Worm (Caenorhabditis elegans) whole organism, L4 larva: Measurements from ENCODE around the gene pfk-1.2.
A peak's percentile ranks its signal among the peaks of the same experiment; 100 is the strongest.

Source experiments
- D1046.2 ChIP-seq: fragments of 200-800 bp; sonication (Bioruptor generic); IDR thresholded peaks from 2 replicates; pipeline ENCODE4 v1.3.6; 2022; ENCODE audit warnings: missing genetic modification characterization, missing compliant biosample characterization
- F10B5.3 ChIP-seq: sonication (generic microtip); optimal IDR thresholded peaks from 2 replicates; lab custom pipeline; 2016; ENCODE audit warnings: mild to moderate bottlenecking, missing genetic modification characterization, missing compliant biosample characterization
- F49E8.2 ChIP-seq: sonication (generic microtip); optimal IDR thresholded peaks from 2 replicates; lab custom pipeline; 2016; ENCODE audit warnings: missing compliant biosample characterization, mild to moderate bottlenecking, missing genetic modification characterization, borderline replicate concordance
- T20F7.1 ChIP-seq: fragments of 200-800 bp; sonication (Bioruptor generic); optimal IDR thresholded peaks from 2 replicates; lab custom pipeline; 2018; ENCODE audit warnings: mild to moderate bottlenecking, missing genetic modification characterization, missing compliant biosample characterization
- Y48G9A.11 ChIP-seq: fragments of 200-800 bp; sonication (Bioruptor generic); IDR thresholded peaks from 2 replicates; pipeline ENCODE4 v1.3.6; 2022; ENCODE audit warnings: missing genetic modification reagents, missing genetic modification characterization, missing compliant biosample characterization
- Y75B8A.6 ChIP-seq: fragments of 200-800 bp; sonication (Bioruptor generic); IDR thresholded peaks from 2 replicates; pipeline ENCODE4 v1.3.6; 2022; ENCODE audit warnings: missing genetic modification reagents, missing genetic modification characterization, missing compliant biosample characterization
- ZK337.2 ChIP-seq: fragments of 200-800 bp; sonication (Bioruptor generic); IDR thresholded peaks from 2 replicates; pipeline ENCODE4 v1.3.6; 2022; ENCODE audit warnings: missing genetic modification reagents, missing genetic modification characterization, missing compliant biosample characterization
- aha-1 ChIP-seq: fragments of 150-350 bp; peaks from one replicate; lab custom pipeline; 2014; ENCODE audit warnings: missing biosample characterization, missing genetic modification characterization
- aly-2 ChIP-seq: sonication (generic microtip); optimal IDR thresholded peaks from 2 replicates; lab custom pipeline; 2018; ENCODE audit warnings: missing biosample characterization, missing genetic modification characterization
- ama-1 ChIP-seq: fragments of 150-350 bp; optimal IDR thresholded peaks from 2 replicates; lab custom pipeline; 2014; ENCODE audit warnings: inconsistent platforms, mixed read lengths
- arid-1 ChIP-seq: fragments of 200-800 bp; sonication (Bioruptor generic); conservative IDR thresholded peaks from 2 replicates; pipeline ENCODE4 v1.3.6; 2022; ENCODE audit warnings: missing genetic modification reagents, missing genetic modification characterization, missing compliant biosample characterization
- ceh-32 ChIP-seq: sonication (generic microtip); optimal IDR thresholded peaks from 2 replicates; lab custom pipeline; 2016; ENCODE audit warnings: mild to moderate bottlenecking, missing genetic modification characterization, missing compliant biosample characterization; ENCODE audit not compliant: poor library complexity
- ceh-82 ChIP-seq: sonication (generic microtip); optimal IDR thresholded peaks from 2 replicates; lab custom pipeline; 2017; ENCODE audit warnings: missing biosample characterization, missing genetic modification characterization
- cey-2 ChIP-seq: sonication (generic microtip); optimal IDR thresholded peaks from 3 replicates; lab custom pipeline; 2017; ENCODE audit warnings: missing genetic modification characterization, mild to moderate bottlenecking, missing compliant biosample characterization, antibody characterized with exemption, borderline replicate concordance; ENCODE audit not compliant: insufficient read depth
- daf-16 ChIP-seq, 3 experiments: sonication (generic microtip); optimal IDR thresholded peaks; 2 replicates each; lab custom pipeline; 2016 to 2017; ENCODE audit warnings: missing genetic modification characterization in 3 of 3, missing genetic modification reagents in 3 of 3, mild to moderate bottlenecking in 2 of 3, missing compliant biosample characterization in 2 of 3, missing biosample characterization in 1 of 3, moderate library complexity in 1 of 3
- daf-19 ChIP-seq: fragments of 200-800 bp; sonication (Bioruptor generic); conservative IDR thresholded peaks from 2 replicates; pipeline ENCODE4 v1.3.6; 2022; ENCODE audit warnings: missing genetic modification characterization, missing compliant biosample characterization
- daf-8 ChIP-seq: fragments of 200-800 bp; sonication (Bioruptor generic); IDR thresholded peaks from 2 replicates; pipeline ENCODE4 v1.3.6; 2022; ENCODE audit warnings: missing genetic modification characterization, missing compliant biosample characterization
- dmd-8 ChIP-seq: fragments of 200-800 bp; sonication (Bioruptor generic); IDR thresholded peaks from 2 replicates; pipeline ENCODE4 v1.3.6; 2022; ENCODE audit warnings: missing genetic modification characterization, missing compliant biosample characterization
- duxl-1 ChIP-seq: sonication (generic microtip); optimal IDR thresholded peaks from 2 replicates; lab custom pipeline; 2016; ENCODE audit warnings: mild to moderate bottlenecking, missing genetic modification characterization, moderate library complexity, missing compliant biosample characterization; ENCODE audit not compliant: poor library complexity
- dve-1 ChIP-seq: sonication (generic microtip); optimal IDR thresholded peaks from 2 replicates; lab custom pipeline; 2017; ENCODE audit warnings: antibody characterized with exemption, mild to moderate bottlenecking, missing genetic modification characterization, missing compliant biosample characterization; ENCODE audit not compliant: insufficient read depth
- egl-27 ChIP-seq: sonication (generic microtip); optimal IDR thresholded peaks from 3 replicates; lab custom pipeline; 2017; ENCODE audit warnings: missing biosample characterization, missing genetic modification reagents, missing genetic modification characterization
- fkh-10 ChIP-seq: fragments of 150-350 bp; optimal IDR thresholded peaks from 2 replicates; lab custom pipeline; 2014; ENCODE audit warnings: missing biosample characterization, missing genetic modification reagents, missing genetic modification characterization
- fos-1 ChIP-seq: fragments of 150-350 bp; optimal IDR thresholded peaks from 2 replicates; lab custom pipeline; 2014; ENCODE audit warnings: missing biosample characterization, missing genetic modification characterization
- hlh-11 ChIP-seq: fragments of 200-800 bp; sonication (Bioruptor generic); optimal IDR thresholded peaks from 2 replicates; lab custom pipeline; 2018; ENCODE audit warnings: mild to moderate bottlenecking, missing genetic modification characterization, missing compliant biosample characterization
- hlh-30 ChIP-seq: sonication (generic microtip); optimal IDR thresholded peaks from 2 replicates; lab custom pipeline; 2017; ENCODE audit warnings: antibody characterized with exemption, mild to moderate bottlenecking, missing genetic modification characterization, missing compliant biosample characterization; ENCODE audit not compliant: insufficient read depth
- lin-13 ChIP-seq: fragments of 150-350 bp; optimal IDR thresholded peaks from 2 replicates; lab custom pipeline; 2014; ENCODE audit warnings: missing biosample characterization, missing genetic modification reagents, missing genetic modification characterization
- lin-39 ChIP-seq: fragments of 150-350 bp; optimal IDR thresholded peaks from 2 replicates; lab custom pipeline; 2014; ENCODE audit warnings: missing biosample characterization, missing genetic modification reagents, missing genetic modification characterization
- madf-9 ChIP-seq: fragments of 200-800 bp; sonication (Bioruptor generic); conservative IDR thresholded peaks from 2 replicates; pipeline ENCODE4 v1.3.6; 2022; ENCODE audit warnings: missing genetic modification reagents, missing genetic modification characterization, missing compliant biosample characterization
- mdl-1 ChIP-seq, 2 experiments: fragments of 150-350 bp in 1 of 2; sonication (generic microtip) in 1 of 2; optimal IDR thresholded peaks; 2 replicates each; lab custom pipeline; 2014 to 2017; ENCODE audit warnings: missing biosample characterization in 2 of 2, missing genetic modification characterization in 2 of 2
- mep-1 ChIP-seq: fragments of 150-350 bp; sonication (generic microtip); optimal IDR thresholded peaks from 3 replicates; lab custom pipeline; 2014; ENCODE audit warnings: missing biosample characterization, missing genetic modification characterization
- mes-2 ChIP-seq: sonication (generic microtip); optimal IDR thresholded peaks from 2 replicates; lab custom pipeline; 2016; ENCODE audit warnings: missing genotype, mild to moderate bottlenecking, missing genetic modification characterization, missing compliant biosample characterization; ENCODE audit not compliant: poor library complexity, severe bottlenecking
- mxl-2 ChIP-seq: fragments of 200-800 bp; sonication (Bioruptor generic); conservative IDR thresholded peaks from 2 replicates; pipeline ENCODE4 v1.3.6; 2022; ENCODE audit warnings: missing genetic modification reagents, missing genetic modification characterization, missing compliant biosample characterization
- nhr-11 ChIP-seq: fragments of 150-350 bp; optimal IDR thresholded peaks from 2 replicates; lab custom pipeline; 2014; ENCODE audit warnings: missing biosample characterization, missing genetic modification characterization
- nhr-111 ChIP-seq: fragments of 200-800 bp; sonication (Bioruptor generic); optimal IDR thresholded peaks from 2 replicates; lab custom pipeline; 2018; ENCODE audit warnings: mild to moderate bottlenecking, missing genetic modification characterization, missing compliant biosample characterization
- nhr-25 ChIP-seq: sonication (generic microtip); optimal IDR thresholded peaks from 2 replicates; lab custom pipeline; 2017; ENCODE audit warnings: missing genetic modification characterization, mild to moderate bottlenecking, missing compliant biosample characterization, antibody characterized with exemption, moderate library complexity, borderline replicate concordance; ENCODE audit not compliant: insufficient read depth
- nhr-28 ChIP-seq: fragments of 150-350 bp; optimal IDR thresholded peaks from 2 replicates; lab custom pipeline; 2014; ENCODE audit warnings: missing biosample characterization, missing genetic modification characterization
- nhr-6 ChIP-seq: fragments of 150-350 bp; optimal IDR thresholded peaks from 2 replicates; lab custom pipeline; 2014; ENCODE audit warnings: missing biosample characterization, missing genetic modification characterization
- nhr-77 ChIP-seq: fragments of 150-350 bp; optimal IDR thresholded peaks from 2 replicates; lab custom pipeline; 2014; ENCODE audit warnings: missing biosample characterization, missing genetic modification characterization
- pha-4 ChIP-seq, 2 experiments: fragments of 150-350 bp in 1 of 2; fragments of 200-800 bp in 1 of 2; sonication (Bioruptor generic) in 1 of 2; IDR thresholded peaks in 1 of 2; optimal IDR thresholded peaks in 1 of 2; 2 replicates each; pipeline versions ENCODE4 v1.3.6 to Lab custom; 2014 to 2022; ENCODE audit warnings: missing genetic modification characterization in 2 of 2, missing genetic modification reagents in 2 of 2, missing biosample characterization in 1 of 2, missing compliant biosample characterization in 1 of 2
- php-3 ChIP-seq: fragments of 200-800 bp; sonication (Bioruptor generic); IDR thresholded peaks from 2 replicates; pipeline ENCODE4 v1.3.6; 2022; ENCODE audit warnings: missing genetic modification reagents, missing genetic modification characterization, missing compliant biosample characterization
- pqm-1 ChIP-seq: sonication (generic microtip); optimal IDR thresholded peaks from 2 replicates; lab custom pipeline; 2017; ENCODE audit warnings: missing biosample characterization, missing genetic modification characterization
- rbr-2 ChIP-seq: sonication (generic microtip); optimal IDR thresholded peaks from 2 replicates; lab custom pipeline; 2016; ENCODE audit warnings: missing genotype, missing genetic modification characterization, missing compliant biosample characterization
- set-16 ChIP-seq: fragments of 200-800 bp; sonication (Bioruptor generic); IDR thresholded peaks from 2 replicates; pipeline ENCODE4 v1.3.6; 2022; ENCODE audit warnings: missing genetic modification reagents, missing genetic modification characterization, missing compliant biosample characterization
- snpc-1.2 ChIP-seq: fragments of 200-800 bp; sonication (Bioruptor generic); IDR thresholded peaks from 2 replicates; pipeline ENCODE4 v1.3.6; 2022; ENCODE audit warnings: missing genetic modification reagents, missing genetic modification characterization, missing compliant biosample characterization
- snpc-4 ChIP-seq: fragments of 150-350 bp; optimal IDR thresholded peaks from 2 replicates; lab custom pipeline; 2014; ENCODE audit warnings: missing biosample characterization, missing genetic modification characterization
- spr-1 ChIP-seq: sonication (generic microtip); optimal IDR thresholded peaks from 2 replicates; lab custom pipeline; 2016; ENCODE audit warnings: mild to moderate bottlenecking, missing genetic modification characterization, missing compliant biosample characterization
- unc-130 ChIP-seq: sonication (generic microtip); optimal IDR thresholded peaks from 2 replicates; lab custom pipeline; 2016; ENCODE audit warnings: missing genetic modification reagents, missing genetic modification characterization, missing compliant biosample characterization
- unc-39 ChIP-seq: sonication (generic microtip); optimal IDR thresholded peaks from 2 replicates; lab custom pipeline; 2017; ENCODE audit warnings: missing biosample characterization, missing genetic modification characterization
- zfp-2 ChIP-seq: sonication (generic microtip); optimal IDR thresholded peaks from 2 replicates; lab custom pipeline; 2016; ENCODE audit warnings: mild to moderate bottlenecking, missing genetic modification characterization, missing compliant biosample characterization
- zip-11 ChIP-seq: fragments of 200-800 bp; sonication (Bioruptor generic); IDR thresholded peaks from 2 replicates; pipeline ENCODE4 v1.3.6; 2022; ENCODE audit warnings: missing genetic modification characterization, missing compliant biosample characterization

Gene pfk-1.2

DNA sequence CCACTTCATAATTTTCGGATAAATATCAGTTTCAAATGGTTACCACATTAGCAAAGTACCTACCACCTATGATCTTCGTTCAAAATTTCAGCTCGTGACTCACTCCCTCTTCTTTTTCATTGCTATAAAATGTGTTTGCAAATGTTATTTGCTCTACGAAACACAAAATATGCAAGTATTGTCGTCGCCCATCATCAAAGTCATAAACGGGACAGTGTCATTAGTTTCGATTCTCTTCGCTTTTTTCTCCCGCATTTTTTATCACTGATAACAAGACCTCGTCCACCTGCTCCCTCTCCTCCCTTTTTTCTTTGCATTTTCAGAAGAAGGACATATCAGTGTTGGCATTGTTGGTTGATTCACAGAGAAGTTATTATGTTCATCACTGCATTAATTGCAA is 5.1 kb upstream of the pfk-1.2 start, which contains the start of gene C50F4.1 (continued):
- TF ChIP-seq daf-8 (no peak), F10B5.3 (tag; lab: Kevin White, UChicago) (no peak), daf-16 (GFP tag; optimal IDR thresholded peaks at IDR 0.05; lab: Kevin White, UChicago) (no peak), daf-16 (tag; optimal IDR thresholded peaks at IDR 0.05; lab: Kevin White, UChicago) (peak; percentile 49), D1046.2 (GFP tag; lab: Robert Waterston, UW) (no peak), set-16 (GFP tag; lab: Robert Waterston, UW) (no peak), egl-27 (tag; lab: Kevin White, UChicago) (no peak), pqm-1 (tag; lab: Kevin White, UChicago) (peak; percentile 91), mep-1 (tag; lab: Kevin White, UChicago) (no peak), F49E8.2 (tag; lab: Kevin White, UChicago) (no peak), lin-39 (tag; lab: Kevin White, UChicago) (no peak), fkh-10 (GFP tag; lab: Kevin White, UChicago) (no peak), rbr-2 (tag; lab: Kevin White, UChicago) (no peak), hlh-11 (peak; percentile 69), zfp-2 (no peak), mes-2 (tag; lab: Kevin White, UChicago) (no peak), snpc-1.2 (GFP tag; lab: Robert Waterston, UW) (no peak), cey-2 (tag; lab: Kevin White, UChicago) (no peak), nhr-28 (peak; percentile 82), php-3 (GFP tag; lab: Robert Waterston, UW) (peak; percentile 86), spr-1 (tag; lab: Kevin White, UChicago) (no peak), mdl-1 (tag; optimal IDR thresholded peaks at IDR 0.05; lab: Kevin White, UChicago) (no peak), arid-1 (GFP tag; lab: Robert Waterston, UW) (no peak), mxl-2 (GFP tag; lab: Robert Waterston, UW) (no peak), hlh-30 (tag; lab: Kevin White, UChicago) (peak; percentile 45), nhr-25 (tag; lab: Kevin White, UChicago) (no peak), pha-4 (GFP tag; IDR thresholded peaks at IDR 0.05; lab: Robert Waterston, UW) (no peak), pha-4 (tag; optimal IDR thresholded peaks at IDR 0.05; lab: Kevin White, UChicago) (no peak), T20F7.1 (GFP tag; lab: Kevin White, UChicago) (no peak), nhr-6 (tag; lab: Kevin White, UChicago) (no peak), unc-39 (no peak), aly-2 (no peak), unc-130 (GFP tag; lab: Kevin White, UChicago) (no peak), ama-1 (lab: Kevin White, UChicago) (no peak), dmd-8 (GFP tag; lab: Robert Waterston, UW) (no peak), madf-9 (no peak), nhr-77 (tag; lab: Kevin White, UChicago) (peak; percentile 51), nhr-111 (GFP tag; lab: Kevin White, UChicago) (no peak), ZK337.2 (GFP tag; lab: Robert Waterston, UW) (no peak), aha-1 (tag; lab: Kevin White, UChicago) (no peak), zip-11 (no peak), Y48G9A.11 (GFP tag; lab: Robert Waterston, UW) (no peak), daf-19 (GFP tag; lab: Robert Waterston, UW) (no peak), lin-13 (GFP tag; lab: Kevin White, UChicago) (no peak), duxl-1 (tag; lab: Kevin White, UChicago) (no peak), ceh-82 (no peak), fos-1 (tag; lab: Kevin White, UChicago) (no peak), Y75B8A.6 (GFP tag; lab: Robert Waterston, UW) (no peak), dve-1 (tag; lab: Kevin White, UChicago) (no peak), nhr-11 (no peak), ceh-32 (no peak), snpc-4 (tag; lab: Kevin White, UChicago) (no peak)
